Fruit fly (Drosophila melanogaster): ENCODE measurements around the gene Obp22a.

DNA sequence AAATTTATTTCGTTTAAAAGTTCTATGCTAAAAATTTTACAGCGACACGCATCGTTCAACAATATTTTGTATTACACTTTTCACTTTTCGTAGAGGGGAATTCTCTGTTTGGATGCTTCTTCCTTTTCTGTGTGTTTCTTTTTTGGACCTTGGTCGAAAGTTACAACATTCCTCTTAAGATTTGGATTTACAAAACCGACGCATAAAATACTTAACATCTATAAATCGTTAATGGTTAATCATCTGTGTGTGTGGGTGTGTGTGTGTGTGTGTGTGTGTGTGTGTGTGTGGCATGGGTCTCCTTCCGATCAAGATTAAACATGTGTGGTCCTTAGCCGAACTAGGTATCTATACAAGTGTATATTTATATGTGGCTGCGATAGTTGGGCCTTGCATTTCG, 16.5 kb downstream of the Obp22a start:
- TF ChIP-seq Sox14 (GFP tag; optimal IDR thresholded peaks at IDR 0.05) (no peak), CG3919 (GFP tag; optimal IDR thresholded peaks at IDR 0.05) (no peak), CG6792 (GFP tag; optimal IDR thresholded peaks at IDR 0.05) (no peak), vri (GFP tag; optimal IDR thresholded peaks at IDR 0.05) (no peak), CG10669 (GFP tag; optimal IDR thresholded peaks at IDR 0.05) (no peak), lz (GFP tag; optimal IDR thresholded peaks at IDR 0.05) (no peak), dac (GFP tag; optimal IDR thresholded peaks at IDR 0.05) (no peak), CG6276 (GFP tag; optimal IDR thresholded peaks at IDR 0.05) (no peak)
